Worm (Caenorhabditis elegans) whole organism, L1 larva: ENCODE measurements around the gene W02G9.4.

Experiments
- ceh-82 ChIP-seq, 3 experiments: fragments of 150-350 bp in 1 of 3; sonication (generic microtip) in 2 of 3; optimal IDR thresholded peaks; 2 replicates each; lab custom pipeline; 2014 to 2017; ENCODE audit warnings: missing biosample characterization in 3 of 3, missing genetic modification characterization in 3 of 3
- dpl-1 ChIP-seq, 3 experiments: fragments of 150-350 bp in 2 of 3; sonication (generic microtip) in 1 of 3; optimal IDR thresholded peaks; 2 replicates each; lab custom pipeline; 2014 to 2017; ENCODE audit warnings: missing biosample characterization in 3 of 3, missing genetic modification characterization in 3 of 3, missing genetic modification reagents in 3 of 3
- efl-1 ChIP-seq, 4 experiments: fragments of 150-350 bp; optimal IDR thresholded peaks in 3 of 4; peaks in 1 of 4; 1 replicate in 1 of 4; 2 replicates in 3 of 4; lab custom pipeline; 2014; ENCODE audit warnings: missing biosample characterization in 2 of 4, missing genetic modification characterization in 2 of 4, missing genetic modification reagents in 2 of 4
- lsy-2 ChIP-seq, 2 experiments: fragments of 150-350 bp; optimal IDR thresholded peaks; 2 replicates each; lab custom pipeline; 2014; ENCODE audit warnings: missing biosample characterization in 2 of 2, missing genetic modification characterization in 2 of 2
- nhr-11 ChIP-seq: fragments of 150-350 bp; optimal IDR thresholded peaks from 2 replicates; lab custom pipeline; 2014; ENCODE audit warnings: missing biosample characterization, missing genetic modification characterization
- nhr-237 ChIP-seq: fragments of 150-350 bp; optimal IDR thresholded peaks from 2 replicates; lab custom pipeline; 2014; ENCODE audit warnings: missing biosample characterization, missing genetic modification characterization
- nhr-71 ChIP-seq: sonication (generic microtip); optimal IDR thresholded peaks from 2 replicates; lab custom pipeline; 2016; ENCODE audit warnings: mild to moderate bottlenecking, missing genetic modification characterization, moderate library complexity, missing compliant biosample characterization
- pax-3 ChIP-seq: fragments of 200-800 bp; sonication (Bioruptor generic); optimal IDR thresholded peaks from 2 replicates; lab custom pipeline; 2018; ENCODE audit warnings: mild to moderate bottlenecking, missing genetic modification characterization, moderate library complexity, missing compliant biosample characterization
- pqm-1 ChIP-seq: sonication (generic microtip); optimal IDR thresholded peaks from 3 replicates; lab custom pipeline; 2017; ENCODE audit warnings: missing biosample characterization, missing genetic modification characterization
- unc-62 ChIP-seq: fragments of 150-350 bp; optimal IDR thresholded peaks from 2 replicates; lab custom pipeline; 2014; ENCODE audit warnings: missing biosample characterization, missing genetic modification reagents, missing genetic modification characterization
- zag-1 ChIP-seq: fragments of 150-350 bp; optimal IDR thresholded peaks from 2 replicates; lab custom pipeline; 2014; ENCODE audit warnings: missing biosample characterization, missing genetic modification characterization

DNA sequence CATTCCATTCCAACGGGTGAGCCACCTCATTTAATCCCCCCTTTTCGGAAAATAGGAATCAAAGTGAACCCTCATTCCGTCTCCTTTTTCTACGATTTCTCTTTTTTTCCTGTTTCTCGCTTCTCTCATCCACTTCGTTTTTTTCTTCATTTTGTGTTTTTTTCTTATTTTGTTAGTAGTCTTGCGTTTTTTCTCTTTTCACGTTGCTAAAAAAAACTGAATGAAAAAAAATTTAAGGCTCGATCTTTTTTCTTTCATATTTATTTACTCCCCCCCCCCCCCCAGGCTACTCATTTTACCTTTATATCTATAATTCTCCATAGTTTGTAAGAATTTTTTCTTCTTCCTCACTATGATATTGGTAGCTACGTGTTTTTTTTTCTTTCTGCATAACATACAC, 10.9 kb downstream of the W02G9.4 start:
- TF ChIP-seq zag-1 (tag; lab: Kevin White, UChicago) (no peak), pqm-1 (tag; lab: Kevin White, UChicago) (no peak), unc-62 (GFP tag; lab: Kevin White, UChicago) (no peak), dpl-1 (GFP tag; optimal IDR thresholded peaks at IDR 0.05; lab: Kevin White, UChicago) (no peak), pax-3 (tag; lab: Kevin White, UChicago) (no peak), efl-1 (optimal IDR thresholded peaks at IDR 0.05; lab: Kevin White, UChicago) (no peak), efl-1 (GFP tag; optimal IDR thresholded peaks at IDR 0.05 in 1 of 2; lab: Kevin White, UChicago) (no peak), ceh-82 (tag; optimal IDR thresholded peaks at IDR 0.05; lab: Kevin White, UChicago) (no peak), nhr-71 (tag; lab: Kevin White, UChicago) (no peak), nhr-11 (tag; lab: Kevin White, UChicago) (no peak), nhr-237 (tag; lab: Kevin White, UChicago) (no peak), lsy-2 (tag; optimal IDR thresholded peaks at IDR 0.05; lab: Kevin White, UChicago) (no peak)
